Worm (Caenorhabditis elegans): ENCODE data around the gene F41G3.19.

The F41G3.19 gene

ce11 chrII:6782738-6783163, 30.8 kb upstream of the F41G3.19 start (continued):
- TF ChIP-seq mel-28 (tag; optimal IDR thresholded peaks at IDR 0.05; ENCODE audit: borderline replicate concordance) (no peak), snpc-3.4 (tag; optimal IDR thresholded peaks at IDR 0.05) (no peak), dox-1 (GFP tag; IDR thresholded peaks at IDR 0.05) (peak; percentile 55; the same call in 1 of the 2 replicates), nhr-120 (GFP tag; IDR thresholded peaks at IDR 0.05) (no peak), F37B4.10 (GFP tag; IDR thresholded peaks at IDR 0.05) (no peak), sptf-2 (GFP tag; optimal IDR thresholded peaks at IDR 0.05) (no peak), snpc-1.3 (tag; optimal IDR thresholded peaks at IDR 0.05; ENCODE audit: insufficient read depth) (no peak), lir-1 (GFP tag; conservative IDR thresholded peaks at IDR 0.05) (no peak), C06A6.2 (GFP tag; conservative IDR thresholded peaks at IDR 0.05) (no peak), nhr-90 (tag; optimal IDR thresholded peaks at IDR 0.05) (no peak), akir-1 (GFP tag; optimal IDR thresholded peaks at IDR 0.05) (no peak), ceh-79 (tag; optimal IDR thresholded peaks at IDR 0.05) (no peak), hlh-12 (tag; optimal IDR thresholded peaks at IDR 0.05) (no peak), F57A8.1 (GFP tag; optimal IDR thresholded peaks at IDR 0.05) (no peak), atf-7 (tag; optimal IDR thresholded peaks at IDR 0.05) (no peak), lsy-27 (tag; optimal IDR thresholded peaks at IDR 0.05; ENCODE audit: borderline replicate concordance, insufficient read depth) (no peak), bed-2 (GFP tag; IDR thresholded peaks at IDR 0.05) (no peak), madf-8 (GFP tag; conservative IDR thresholded peaks at IDR 0.05) (no peak), egrh-3 (GFP tag; IDR thresholded peaks at IDR 0.05) (no peak), nhr-80 (tag; optimal IDR thresholded peaks at IDR 0.05) (peak; percentile 58), mxl-1 (tag; optimal IDR thresholded peaks at IDR 0.05) (no peak), ZK185.1 (tag; optimal IDR thresholded peaks at IDR 0.05; ENCODE audit: poor library complexity, severe bottlenecking) (no peak), egl-44 (GFP tag; IDR thresholded peaks at IDR 0.05) (no peak), F23B12.7 (tag; optimal IDR thresholded peaks at IDR 0.05; ENCODE audit: insufficient read depth) (no peak), rec-8 (tag; optimal IDR thresholded peaks at IDR 0.05) (no peak), lsl-1 (GFP tag; optimal IDR thresholded peaks at IDR 0.05) (no peak), lin-26 (GFP tag; IDR thresholded peaks at IDR 0.05) (0 out of 2 replicates have a peak, but pooled peaks have one; percentile 44), let-607 (tag; optimal IDR thresholded peaks at IDR 0.05) (no peak), B0336.3 (GFP tag; IDR thresholded peaks at IDR 0.05) (peak; percentile 41), F39B2.1 (GFP tag; IDR thresholded peaks at IDR 0.05) (no peak), mcd-1 (GFP tag; IDR thresholded peaks at IDR 0.05) (peak; percentile 70), T26A5.8 (tag; optimal IDR thresholded peaks at IDR 0.05) (no peak), ztf-6 (GFP tag; IDR thresholded peaks at IDR 0.05) (no peak)

ce11 chrII:6781983-6782382, 30.1 kb upstream of the F41G3.19 start:
- TF ChIP-seq tbx-9 (tag; optimal IDR thresholded peaks at IDR 0.05; ENCODE audit: borderline replicate concordance) (no peak), Y79H2A.3 (GFP tag; conservative IDR thresholded peaks at IDR 0.05) (no peak), madf-6 (GFP tag; IDR thresholded peaks at IDR 0.05) (peak; percentile 91), madf-8 (GFP tag; conservative IDR thresholded peaks at IDR 0.05) (peak; percentile 85), efl-1 (GFP tag; optimal IDR thresholded peaks at IDR 0.05) (peak; percentile 48), rec-8 (tag; optimal IDR thresholded peaks at IDR 0.05) (no peak), ztf-28 (GFP tag; IDR thresholded peaks at IDR 0.05) (no peak), repo-1 (tag; optimal IDR thresholded peaks at IDR 0.05) (no peak), cebp-1 (GFP tag; IDR thresholded peaks at IDR 0.05) (no peak), cebp-1 (tag; optimal IDR thresholded peaks at IDR 0.05) (no peak), nhr-80 (tag; optimal IDR thresholded peaks at IDR 0.05) (no peak), mes-4 (tag; optimal IDR thresholded peaks at IDR 0.05) (no peak), snpc-4 (GFP tag; optimal IDR thresholded peaks at IDR 0.05) (no peak), snpc-4 (tag; optimal IDR thresholded peaks at IDR 0.05) (no peak), Y56A3A.18 (GFP tag; IDR thresholded peaks at IDR 0.05) (no peak), ztf-25 (GFP tag; IDR thresholded peaks at IDR 0.05) (no peak), snpc-1.3 (tag; optimal IDR thresholded peaks at IDR 0.05; ENCODE audit: insufficient read depth) (peak; percentile 37), chd-7 (tag; optimal IDR thresholded peaks at IDR 0.05) (no peak), F37B4.10 (GFP tag; IDR thresholded peaks at IDR 0.05) (no peak), lsl-1 (GFP tag; optimal IDR thresholded peaks at IDR 0.05) (peak; percentile 81), xnd-1 (tag; optimal IDR thresholded peaks at IDR 0.05) (peak; percentile 73), F39B2.1 (GFP tag; IDR thresholded peaks at IDR 0.05) (no peak)

All from whole organism, young adult.